Worm (Caenorhabditis elegans): ENCODE data around the gene cyp-13A8.

- TF ChIP-seq sptf-1 (tag; optimal IDR thresholded peaks at IDR 0.05) (no peak), sem-2 (GFP tag; optimal IDR thresholded peaks at IDR 0.05) (no peak), mab-5 (tag; optimal IDR thresholded peaks at IDR 0.05) (no peak)
These were observed 19.6 kb upstream of the cyp-13A8 start for ce11 chrII:9826946-9827345.
